Worm (Caenorhabditis elegans) whole organism, L4/young adult: ENCODE measurements around the gene srw-66.

Source experiments
- W03F9.2 ChIP-seq: fragments of 150-350 bp; optimal IDR thresholded peaks from 2 replicates; lab custom pipeline; 2014; ENCODE audit warnings: missing biosample characterization, missing genetic modification characterization
- dao-5 ChIP-seq: sonication (generic microtip); optimal IDR thresholded peaks from 2 replicates; lab custom pipeline; 2016; ENCODE audit warnings: missing genotype, missing genetic modification characterization, moderate library complexity, missing compliant biosample characterization
- him-1 ChIP-seq: sonication (generic microtip); optimal IDR thresholded peaks from 2 replicates; lab custom pipeline; 2016; ENCODE audit warnings: missing genotype, missing genetic modification reagents, missing genetic modification characterization, missing compliant biosample characterization

DNA sequence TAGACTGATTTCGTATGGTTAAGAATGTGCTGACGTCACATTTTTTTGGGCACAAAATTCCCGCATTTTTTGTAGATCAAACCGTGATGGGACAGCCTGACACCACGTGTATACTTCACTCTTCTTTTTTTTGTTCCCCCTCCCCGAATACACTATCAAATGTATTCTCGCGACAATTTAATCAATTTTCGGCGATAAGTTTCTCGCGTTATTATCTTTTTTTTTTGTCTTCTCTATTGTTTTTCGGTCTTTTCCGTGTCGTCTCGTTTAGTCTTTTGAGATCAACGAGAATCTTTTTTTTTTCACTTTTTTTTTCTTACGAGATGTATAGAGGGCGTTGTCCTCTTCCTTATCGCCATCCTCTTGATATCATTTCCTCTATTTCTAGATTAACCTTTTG lies 43.5 kb upstream of the srw-66 start:
- no peak for TF ChIP-seq him-1 (tag; lab: Kevin White, UChicago)
- no peak for TF ChIP-seq W03F9.2
- no peak for TF ChIP-seq dao-5 (tag; lab: Kevin White, UChicago)
